Worm (Caenorhabditis elegans) whole organism, L4 larva: Measurements from ENCODE around the gene abu-7.

Source experiments
- lin-13 ChIP-seq: fragments of 150-350 bp; optimal IDR thresholded peaks from 2 replicates; lab custom pipeline; 2014; ENCODE audit warnings: missing biosample characterization, missing genetic modification reagents, missing genetic modification characterization
- snpc-4 ChIP-seq: fragments of 150-350 bp; optimal IDR thresholded peaks from 2 replicates; lab custom pipeline; 2014; ENCODE audit warnings: missing biosample characterization, missing genetic modification characterization

DNA sequence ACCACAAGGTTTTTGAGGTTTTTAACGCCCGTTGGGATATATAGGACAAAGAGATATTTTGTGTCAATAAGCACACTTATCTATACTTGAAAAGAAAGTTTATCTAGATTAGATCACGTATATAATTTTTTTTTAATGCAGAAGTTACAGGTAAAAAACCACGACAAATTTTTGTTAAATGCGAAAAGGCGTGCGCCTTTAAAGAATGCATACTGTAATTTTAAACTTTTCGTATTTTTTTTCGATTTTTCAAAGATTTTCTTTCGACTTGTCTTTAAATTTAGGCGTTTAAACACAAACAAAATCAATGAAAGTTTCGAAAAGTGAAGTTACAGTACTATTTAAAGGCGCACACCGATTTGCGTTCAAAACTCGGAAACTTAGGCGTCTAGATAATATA lies 39.1 kb upstream of the abu-7 start:
- TF ChIP-seq lin-13 (GFP tag; lab: Kevin White, UChicago) (no peak), snpc-4 (no peak)
